Worm (Caenorhabditis elegans): ENCODE measurements around the gene kin-4.

The kin-4 gene

ce11 chrIV:11480027-11480896 is 54.7 kb downstream of the kin-4 start, which contains the start of the genes mbf-1 and nse-4 (continued):
- TF ChIP-seq nhr-48 (tag; optimal IDR thresholded peaks at IDR 0.05) (no peak), pha-4 (GFP tag; IDR thresholded peaks at IDR 0.05) (0 out of 2 replicates have a peak, but pooled peaks have one; percentile 12), pha-4 (tag; optimal IDR thresholded peaks at IDR 0.05) (peak; percentile 84), egl-43 (GFP tag; IDR thresholded peaks at IDR 0.05) (no peak), R02D3.7 (tag; optimal IDR thresholded peaks at IDR 0.05) (no peak), T20F7.1 (GFP tag; optimal IDR thresholded peaks at IDR 0.05) (peak; percentile 75), mxl-2 (GFP tag; conservative IDR thresholded peaks at IDR 0.05) (no peak), lin-1 (GFP tag; IDR thresholded peaks at IDR 0.05) (no peak), hlh-30 (tag; optimal IDR thresholded peaks at IDR 0.05; ENCODE audit: insufficient read depth) (peak; percentile 75), sdz-12 (GFP tag; optimal IDR thresholded peaks at IDR 0.05) (no peak), gei-8 (GFP tag; optimal IDR thresholded peaks at IDR 0.05) (no peak), ama-1 (optimal IDR thresholded peaks at IDR 0.05) (no peak), zfp-2 (tag; optimal IDR thresholded peaks at IDR 0.05) (no peak), nhr-76 (tag; optimal IDR thresholded peaks at IDR 0.05) (no peak), lim-7 (GFP tag; IDR thresholded peaks at IDR 0.05) (no peak), daf-16 (GFP tag; optimal IDR thresholded peaks at IDR 0.05) (peak in 1 of 2 experiments; percentile 68), daf-16 (tag; optimal IDR thresholded peaks at IDR 0.05) (peak; percentile 23), dmd-8 (GFP tag; IDR thresholded peaks at IDR 0.05) (no peak), hif-1 (tag; optimal IDR thresholded peaks at IDR 0.05) (peak in 1 of 2 experiments; percentile 21), D1046.2 (GFP tag; IDR thresholded peaks at IDR 0.05) (no peak), madf-5 (GFP tag; IDR thresholded peaks at IDR 0.05) (no peak), mdt-29 (GFP tag; IDR thresholded peaks at IDR 0.05) (no peak), ztf-11 (tag; optimal IDR thresholded peaks at IDR 0.05) (no peak), spr-1 (tag; optimal IDR thresholded peaks at IDR 0.05) (no peak), lin-13 (GFP tag; optimal IDR thresholded peaks at IDR 0.05) (no peak), mxl-3 (GFP tag; optimal IDR thresholded peaks at IDR 0.05) (no peak), daf-19 (GFP tag; conservative IDR thresholded peaks at IDR 0.05) (no peak), saeg-2 (GFP tag; IDR thresholded peaks at IDR 0.05) (no peak), mep-1 (tag; optimal IDR thresholded peaks at IDR 0.05) (peak; percentile 80), madf-9 (GFP tag; conservative IDR thresholded peaks at IDR 0.05) (no peak), F26F4.8 (GFP tag; conservative IDR thresholded peaks at IDR 0.05) (no peak), aha-1 (tag) (peak; percentile 80), ZK546.5 (tag; optimal IDR thresholded peaks at IDR 0.05) (no peak), nhr-77 (tag; optimal IDR thresholded peaks at IDR 0.05) (peak; percentile 43), ceh-82 (tag; optimal IDR thresholded peaks at IDR 0.05) (no peak), zip-11 (GFP tag; IDR thresholded peaks at IDR 0.05) (no peak), nhr-25 (tag; optimal IDR thresholded peaks at IDR 0.05; ENCODE audit: borderline replicate concordance, insufficient read depth) (no peak), skn-1 (tag; optimal IDR thresholded peaks at IDR 0.05) (no peak), ZK337.2 (GFP tag; IDR thresholded peaks at IDR 0.05) (no peak), ztf-7 (tag; optimal IDR thresholded peaks at IDR 0.05) (no peak), cey-2 (tag; optimal IDR thresholded peaks at IDR 0.05; ENCODE audit: borderline replicate concordance, insufficient read depth) (no peak), egl-27 (tag; optimal IDR thresholded peaks at IDR 0.05) (no peak), aly-2 (tag; optimal IDR thresholded peaks at IDR 0.05) (no peak), Y105C5A.15 (GFP tag; IDR thresholded peaks at IDR 0.05) (no peak), ceh-62 (tag; optimal IDR thresholded peaks at IDR 0.05) (no peak), lin-29 (GFP tag; IDR thresholded peaks at IDR 0.05) (no peak), lin-39 (tag; optimal IDR thresholded peaks at IDR 0.05) (no peak), fkh-10 (GFP tag; optimal IDR thresholded peaks at IDR 0.05) (no peak), php-3 (GFP tag; IDR thresholded peaks at IDR 0.05) (no peak), set-16 (GFP tag; IDR thresholded peaks at IDR 0.05) (no peak), nhr-111 (GFP tag; optimal IDR thresholded peaks at IDR 0.05) (no peak)

Data from whole organism, L4 larva.